Fruit fly (Drosophila melanogaster): ENCODE results near the gene CG17129.
A peak's percentile ranks its signal among the peaks of the same experiment; 100 is the strongest.

CG17129 gene

DNA sequence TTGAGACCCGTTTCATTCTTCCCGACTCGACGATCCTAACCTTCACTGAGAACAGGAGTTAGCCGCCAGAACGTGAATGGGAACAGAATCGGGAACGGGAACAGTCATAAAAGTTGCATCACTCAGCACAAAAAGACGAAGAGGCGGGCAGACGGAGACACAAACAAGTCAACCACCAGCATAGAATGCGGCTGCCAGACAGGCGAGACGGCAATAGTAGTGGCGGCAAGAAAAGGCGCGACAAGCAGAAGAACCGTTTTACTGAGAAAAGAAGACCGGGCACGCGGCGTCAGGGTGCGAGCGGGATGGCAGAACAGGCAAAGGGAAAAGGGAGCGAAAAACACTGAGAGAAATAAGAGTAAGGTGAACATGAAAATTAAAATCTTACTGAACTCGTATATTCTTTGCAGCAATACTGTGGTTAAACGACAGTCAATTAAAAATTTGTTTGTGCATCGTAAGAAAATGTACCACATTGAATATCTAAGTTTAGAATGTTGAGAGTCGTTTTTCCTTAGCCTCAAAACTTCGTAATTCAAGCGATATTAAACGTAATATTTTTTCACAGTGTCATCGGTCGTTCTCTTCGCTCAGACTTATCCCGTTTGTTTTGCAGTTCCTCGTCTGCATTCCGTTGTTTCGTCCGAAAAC lies 39.7 kb downstream of the CG17129 start (continued):
- TF ChIP-seq Elba2 (GFP tag; optimal IDR thresholded peaks at IDR 0.05) (peak; percentile 49), yki (optimal IDR thresholded peaks at IDR 0.05) (no peak), CG12942 (GFP tag; optimal IDR thresholded peaks at IDR 0.05) (peak; percentile 68), pb (GFP tag; optimal IDR thresholded peaks at IDR 0.05) (peak; percentile 76), Usf (GFP tag; optimal IDR thresholded peaks at IDR 0.05) (peak; percentile 69), cad (GFP tag; optimal IDR thresholded peaks at IDR 0.05) (peak; percentile 15), tna (GFP tag; IDR thresholded peaks at IDR 0.05; ENCODE audit: partially characterized antibody) (no peak), CG10147 (GFP tag; optimal IDR thresholded peaks at IDR 0.05) (peak; percentile 65), twi (tag; optimal IDR thresholded peaks at IDR 0.05) (peak; percentile 77), phol (tag; optimal IDR thresholded peaks at IDR 0.05) (peak; percentile 90), sna (GFP tag; IDR thresholded peaks at IDR 0.05; ENCODE audit: partially characterized antibody) (no peak), bbx (GFP tag; IDR thresholded peaks at IDR 0.05; ENCODE audit: partially characterized antibody) (no peak), CG4707 (GFP tag; optimal IDR thresholded peaks at IDR 0.05) (peak; percentile 33), CG16863 (GFP tag; optimal IDR thresholded peaks at IDR 0.05) (peak; percentile 88), nmo (GFP tag; optimal IDR thresholded peaks at IDR 0.05) (peak; percentile 91), Opbp (GFP tag; IDR thresholded peaks at IDR 0.05; ENCODE audit: partially characterized antibody) (no peak), NfI (GFP tag; optimal IDR thresholded peaks at IDR 0.05) (peak; percentile 76), sob (GFP tag; IDR thresholded peaks at IDR 0.05) (peak; percentile 67), C15 (GFP tag; IDR thresholded peaks at IDR 0.05) (no peak), bsh (GFP tag; optimal IDR thresholded peaks at IDR 0.05) (peak; percentile 85 to 93), CG13624 (GFP tag; optimal IDR thresholded peaks at IDR 0.05) (peak; percentile 76), ttk (GFP tag; IDR thresholded peaks at IDR 0.05) (peak; percentile 75), CG13287 (GFP tag; IDR thresholded peaks at IDR 0.05; ENCODE audit: partially characterized antibody) (no peak), Gug (GFP tag; IDR thresholded peaks at IDR 0.05) (peak; percentile 57; the same call in 3 of the 4 replicates), CG18619 (GFP tag; optimal IDR thresholded peaks at IDR 0.05) (peak; percentile 79), D19B (GFP tag; optimal IDR thresholded peaks at IDR 0.05) (peak; percentile 34), zfh1 (GFP tag; IDR thresholded peaks at IDR 0.05) (peak; percentile 89), tgo (GFP tag; IDR thresholded peaks at IDR 0.05) (peak; percentile 71; the same call in 2 of the 3 replicates), pzg (GFP tag; optimal IDR thresholded peaks at IDR 0.05) (no peak), ash1 (GFP tag; optimal IDR thresholded peaks at IDR 0.05) (no peak), mam (GFP tag; optimal IDR thresholded peaks at IDR 0.05) (peak; percentile 75), Trl (optimal IDR thresholded peaks at IDR 0.05) (no peak), Trl (GFP tag; optimal IDR thresholded peaks at IDR 0.05) (peak; percentile 90), Doc3 (GFP tag; IDR thresholded peaks at IDR 0.05; ENCODE audit: partially characterized antibody) (no peak), Dbx (GFP tag; IDR thresholded peaks at IDR 0.05) (peak; percentile 61; the same call in 1 of the 3 replicates), Abd-B (GFP tag; optimal IDR thresholded peaks at IDR 0.05) (peak; percentile 66), Meics (GFP tag; optimal IDR thresholded peaks at IDR 0.05) (peak; percentile 79), CkIIα-i1 (GFP tag; IDR thresholded peaks at IDR 0.05) (no peak), gt (GFP tag; IDR thresholded peaks at IDR 0.05) (no peak), pan (optimal IDR thresholded peaks at IDR 0.05) (no peak), pan (GFP tag; optimal IDR thresholded peaks at IDR 0.05 in 1 of 2, IDR thresholded peaks at IDR 0.05 in 1 of 2) (peak in 1 of 2 experiments; percentile 77), CG34376 (GFP tag; optimal IDR thresholded peaks at IDR 0.05) (peak; percentile 15), sug (tag; optimal IDR thresholded peaks at IDR 0.05) (peak; percentile 21), CG17385 (GFP tag; optimal IDR thresholded peaks at IDR 0.05) (peak; percentile 77), CG14860 (GFP tag; IDR thresholded peaks at IDR 0.05; ENCODE audit: partially characterized antibody) (no peak), knrl (GFP tag; IDR thresholded peaks at IDR 0.05; ENCODE audit: partially characterized antibody) (no peak), Neu2 (GFP tag; optimal IDR thresholded peaks at IDR 0.05; ENCODE audit: borderline replicate concordance) (peak; percentile 81), CG11398 (GFP tag; optimal IDR thresholded peaks at IDR 0.05) (peak; percentile 70), crc (GFP tag; optimal IDR thresholded peaks at IDR 0.05) (peak; percentile 73), HmgD (GFP tag; optimal IDR thresholded peaks at IDR 0.05) (peak; percentile 57)
